Fruit fly (Drosophila melanogaster): Measurements from ENCODE around the gene CG3713.

- TF ChIP-seq pan (optimal IDR thresholded peaks at IDR 0.05) (no peak), psq (optimal IDR thresholded peaks at IDR 0.05) (no peak)
These were observed 28.5 kb upstream of the CG3713 start, which contains the start of gene CG11664 for dm6 chrX:875432-875831.
